Fruit fly (Drosophila melanogaster) whole organism, embryonic: ENCODE data around the gene Cul2.

Experiments used
- Abd-B ChIP-seq: fragments of 200-800 bp; sonication (Bioruptor generic); optimal IDR thresholded peaks from 2 replicates; lab custom pipeline; 2018; ENCODE audit warnings: missing biosample characterization, mild to moderate bottlenecking, missing genetic modification characterization, moderate library complexity
- BEAF-32 ChIP-seq: fragments of 200-800 bp; sonication (Bioruptor generic); optimal IDR thresholded peaks from 3 replicates; lab custom pipeline; 2017; ENCODE audit warnings: missing biosample characterization, missing genetic modification characterization, mild to moderate bottlenecking, moderate library complexity, missing genetic modification reagents
- CG10209 ChIP-seq: fragments of 200-800 bp; sonication (Bioruptor generic); optimal IDR thresholded peaks from 3 replicates; lab custom pipeline; 2017; ENCODE audit warnings: missing biosample characterization, mild to moderate bottlenecking, missing genetic modification characterization, missing genetic modification reagents
- CG10321 ChIP-seq: fragments of 200-800 bp; sonication (Bioruptor generic); IDR thresholded peaks from 2 replicates; pipeline ENCODE4 v1.3.6; 2022; ENCODE audit warnings: missing biosample characterization, missing genetic modification characterization
- CG11723 ChIP-seq: fragments of 200-800 bp; sonication (Bioruptor generic); optimal IDR thresholded peaks from 2 replicates; lab custom pipeline; 2017; ENCODE audit warnings: missing biosample characterization, mild to moderate bottlenecking, missing genetic modification characterization
- CG13624 ChIP-seq: fragments of 200-800 bp; sonication (Bioruptor generic); optimal IDR thresholded peaks from 2 replicates; lab custom pipeline; 2016; ENCODE audit warnings: missing biosample characterization, missing genetic modification characterization
- CG16813 ChIP-seq: fragments of 200-800 bp; sonication (Bioruptor generic); IDR thresholded peaks from 3 replicates; pipeline ENCODE4 v1.3.6; 2022; ENCODE audit warnings: missing biosample characterization, missing genetic modification characterization; ENCODE audit not compliant: partially characterized antibody
- CG17385 ChIP-seq: fragments of 200-800 bp; sonication (Bioruptor generic); optimal IDR thresholded peaks from 3 replicates; lab custom pipeline; 2018; ENCODE audit warnings: missing biosample characterization, mild to moderate bottlenecking, missing genetic modification characterization
- CG18764 ChIP-seq: fragments of 200-800 bp; sonication (Bioruptor generic); optimal IDR thresholded peaks from 3 replicates; lab custom pipeline; 2016; ENCODE audit warnings: missing biosample characterization, missing genetic modification characterization
- CG2199 ChIP-seq: fragments of 200-800 bp; sonication (Bioruptor generic); IDR thresholded peaks from 3 replicates; pipeline ENCODE4 v1.3.6; 2022; ENCODE audit warnings: missing biosample characterization, missing genetic modification characterization
- CG2712 ChIP-seq: fragments of 200-800 bp; optimal IDR thresholded peaks from 3 replicates; lab custom pipeline; 2019; ENCODE audit warnings: missing biosample characterization, mild to moderate bottlenecking, missing genetic modification characterization, moderate library complexity
- CG3407 ChIP-seq: fragments of 200-800 bp; sonication (Bioruptor generic); optimal IDR thresholded peaks from 2 replicates; lab custom pipeline; 2018; ENCODE audit warnings: missing biosample characterization, mild to moderate bottlenecking, missing genetic modification characterization
- CG42726 ChIP-seq: fragments of 200-800 bp; sonication (Bioruptor generic); IDR thresholded peaks from 2 replicates; pipeline ENCODE4 v1.3.6; 2022; ENCODE audit warnings: missing biosample characterization, missing genetic modification characterization; ENCODE audit not compliant: partially characterized antibody
- CG4360 ChIP-seq: fragments of 200-800 bp; sonication (Bioruptor generic); IDR thresholded peaks from 2 replicates; pipeline ENCODE4 v1.3.6; 2022; ENCODE audit warnings: missing biosample characterization, missing genetic modification characterization
- CG4404 ChIP-seq: fragments of 200-800 bp; sonication (Bioruptor generic); IDR thresholded peaks from 2 replicates; pipeline ENCODE4 v1.3.6; 2022; ENCODE audit warnings: missing biosample characterization, missing genetic modification characterization
- CG5953 ChIP-seq: fragments of 200-800 bp; sonication (Bioruptor generic); IDR thresholded peaks from 2 replicates; pipeline ENCODE4 v1.3.6; 2022; ENCODE audit warnings: missing biosample characterization, missing genetic modification characterization
- CG6765 ChIP-seq: fragments of 200-800 bp; sonication (Bioruptor generic); optimal IDR thresholded peaks from 3 replicates; lab custom pipeline; 2017; ENCODE audit warnings: missing biosample characterization, mild to moderate bottlenecking, missing genetic modification characterization
- CG8388 ChIP-seq: fragments of 200-800 bp; sonication (Bioruptor generic); optimal IDR thresholded peaks from 2 replicates; lab custom pipeline; 2019; ENCODE audit warnings: missing biosample characterization, mild to moderate bottlenecking, missing genetic modification characterization, moderate library complexity
- Deaf1 ChIP-seq: fragments of 200-800 bp; optimal IDR thresholded peaks from 3 replicates; lab custom pipeline; 2019; ENCODE audit warnings: missing biosample characterization, mild to moderate bottlenecking, missing genetic modification characterization, moderate library complexity
- Dfd ChIP-seq, 2 experiments: fragments of >200 bp; optimal IDR thresholded peaks; 2 replicates each; lab custom pipeline; 2017; ENCODE audit warnings: missing biosample characterization in 2 of 2, missing genetic modification characterization in 2 of 2
- Dip3 ChIP-seq: fragments of 200-800 bp; sonication (Bioruptor generic); optimal IDR thresholded peaks from 3 replicates; lab custom pipeline; 2016; ENCODE audit warnings: missing biosample characterization, missing genetic modification characterization
- Dll ChIP-seq: fragments of 200-800 bp; sonication (Bioruptor generic); IDR thresholded peaks from 4 replicates; pipeline ENCODE4 v1.3.6; 2022; ENCODE audit warnings: missing biosample characterization, missing genetic modification characterization; ENCODE audit not compliant: partially characterized antibody
- Fer1 ChIP-seq: fragments of 200-800 bp; sonication (Bioruptor generic); optimal IDR thresholded peaks from 2 replicates; lab custom pipeline; 2017; ENCODE audit warnings: missing biosample characterization, mild to moderate bottlenecking, missing genetic modification characterization
- Hmr ChIP-seq: fragments of 200-800 bp; sonication (Bioruptor generic); optimal IDR thresholded peaks from 3 replicates; lab custom pipeline; 2017; ENCODE audit warnings: mild to moderate bottlenecking, missing biosample characterization, missing genetic modification reagents, missing genetic modification characterization
- Hr78 ChIP-seq, 2 experiments: fragments of 200-800 bp in 1 of 2; fragments of >200 bp in 1 of 2; sonication (Bioruptor generic) in 1 of 2; optimal IDR thresholded peaks; 2 replicates each; lab custom pipeline; 2017 to 2019; ENCODE audit warnings: missing biosample characterization in 2 of 2, missing genetic modification characterization in 2 of 2, mild to moderate bottlenecking in 1 of 2, moderate library complexity in 1 of 2
- NfI ChIP-seq: fragments of 200-800 bp; sonication (Bioruptor generic); optimal IDR thresholded peaks from 3 replicates; lab custom pipeline; 2018; ENCODE audit warnings: missing biosample characterization, mild to moderate bottlenecking, missing genetic modification characterization, moderate library complexity
- Optix ChIP-seq: fragments of 200-800 bp; sonication (Bioruptor generic); IDR thresholded peaks from 3 replicates; pipeline ENCODE4 v1.3.6; 2022; ENCODE audit warnings: missing biosample characterization, missing genetic modification characterization
- Pdp1 ChIP-seq, 2 experiments: fragments of 200-800 bp; sonication (Bioruptor generic); optimal IDR thresholded peaks; 3 replicates each; lab custom pipeline; 2016; ENCODE audit warnings: missing biosample characterization in 2 of 2, missing genetic modification characterization in 2 of 2, mild to moderate bottlenecking in 1 of 2, moderate library complexity in 1 of 2
- Ravus ChIP-seq: fragments of 200-800 bp; sonication (Bioruptor generic); IDR thresholded peaks from 2 replicates; pipeline ENCODE4 v1.3.6; 2022; ENCODE audit warnings: missing biosample characterization, missing genetic modification characterization
- Rx ChIP-seq: fragments of 200-800 bp; sonication (Bioruptor generic); IDR thresholded peaks from 2 replicates; pipeline ENCODE4 v1.3.6; 2022; ENCODE audit warnings: missing biosample characterization, missing genetic modification characterization
- Sry-δ ChIP-seq: fragments of 200-800 bp; sonication (Bioruptor generic); optimal IDR thresholded peaks from 2 replicates; lab custom pipeline; 2016; ENCODE audit warnings: missing biosample characterization, missing genetic modification characterization
- cato ChIP-seq: fragments of 200-800 bp; sonication (Bioruptor generic); optimal IDR thresholded peaks from 2 replicates; lab custom pipeline; 2016; ENCODE audit warnings: missing biosample characterization, missing genetic modification characterization, borderline replicate concordance
- crc ChIP-seq: fragments of 200-800 bp; sonication (Bioruptor generic); optimal IDR thresholded peaks from 2 replicates; lab custom pipeline; 2016; ENCODE audit warnings: missing biosample characterization, missing genetic modification characterization
- disco-r ChIP-seq: fragments of 200-800 bp; sonication (Bioruptor generic); optimal IDR thresholded peaks from 2 replicates; lab custom pipeline; 2016; ENCODE audit warnings: missing biosample characterization, missing genetic modification characterization
- dysf ChIP-seq: fragments of 200-800 bp; sonication (Bioruptor generic); IDR thresholded peaks from 3 replicates; pipeline ENCODE4 v1.3.6; 2022; ENCODE audit warnings: missing biosample characterization, missing genetic modification characterization
- exex ChIP-seq: fragments of 200-800 bp; sonication (Bioruptor generic); optimal IDR thresholded peaks from 4 replicates; lab custom pipeline; 2018; ENCODE audit warnings: missing biosample characterization, mild to moderate bottlenecking, missing genetic modification characterization, moderate library complexity
- gcm2 ChIP-seq: fragments of 200-800 bp; sonication (Bioruptor generic); optimal IDR thresholded peaks from 2 replicates; lab custom pipeline; 2016; ENCODE audit warnings: missing biosample characterization, missing genetic modification characterization
- klu ChIP-seq: fragments of 200-800 bp; sonication (Bioruptor generic); IDR thresholded peaks from 2 replicates; pipeline ENCODE4 v1.3.6; 2022; ENCODE audit warnings: missing biosample characterization, missing genetic modification characterization
- onecut ChIP-seq: fragments of 200-800 bp; sonication (Bioruptor generic); IDR thresholded peaks from 2 replicates; pipeline ENCODE4 v1.3.6; 2022; ENCODE audit warnings: missing biosample characterization, missing genetic modification characterization
- peb ChIP-seq: fragments of 200-800 bp; sonication (Bioruptor generic); IDR thresholded peaks from 2 replicates; pipeline ENCODE4 v1.3.6; 2022; ENCODE audit warnings: missing biosample characterization, missing genetic modification characterization
- pzg ChIP-seq: fragments of 200-800 bp; sonication (Bioruptor generic); optimal IDR thresholded peaks from 3 replicates; lab custom pipeline; 2018; ENCODE audit warnings: missing biosample characterization, mild to moderate bottlenecking, missing genetic modification characterization, moderate library complexity
- schlank ChIP-seq: fragments of 200-800 bp; sonication (Bioruptor generic); optimal IDR thresholded peaks from 2 replicates; lab custom pipeline; 2018; ENCODE audit warnings: missing biosample characterization, mild to moderate bottlenecking, missing genetic modification characterization
- seq ChIP-seq: fragments of 200-800 bp; sonication (Bioruptor generic); IDR thresholded peaks from 2 replicates; pipeline ENCODE4 v1.3.6; 2022; ENCODE audit warnings: missing biosample characterization, missing genetic modification characterization
- slp2 ChIP-seq: fragments of 200-800 bp; sonication (Bioruptor generic); optimal IDR thresholded peaks from 2 replicates; lab custom pipeline; 2016; ENCODE audit warnings: missing biosample characterization, missing genetic modification characterization
- sug ChIP-seq: fragments of 200-800 bp; optimal IDR thresholded peaks from 2 replicates; lab custom pipeline; 2019; ENCODE audit warnings: missing biosample characterization, mild to moderate bottlenecking, missing genetic modification characterization, moderate library complexity
- trem ChIP-seq: fragments of 200-800 bp; optimal IDR thresholded peaks from 3 replicates; lab custom pipeline; 2019; ENCODE audit warnings: missing biosample characterization, mild to moderate bottlenecking, missing genetic modification characterization, moderate library complexity
- z ChIP-seq: fragments of 200-800 bp; sonication (Bioruptor generic); IDR thresholded peaks from 3 replicates; pipeline ENCODE4 v1.3.6; 2022; ENCODE audit warnings: missing biosample characterization, missing genetic modification characterization

Cul2 gene

DNA sequence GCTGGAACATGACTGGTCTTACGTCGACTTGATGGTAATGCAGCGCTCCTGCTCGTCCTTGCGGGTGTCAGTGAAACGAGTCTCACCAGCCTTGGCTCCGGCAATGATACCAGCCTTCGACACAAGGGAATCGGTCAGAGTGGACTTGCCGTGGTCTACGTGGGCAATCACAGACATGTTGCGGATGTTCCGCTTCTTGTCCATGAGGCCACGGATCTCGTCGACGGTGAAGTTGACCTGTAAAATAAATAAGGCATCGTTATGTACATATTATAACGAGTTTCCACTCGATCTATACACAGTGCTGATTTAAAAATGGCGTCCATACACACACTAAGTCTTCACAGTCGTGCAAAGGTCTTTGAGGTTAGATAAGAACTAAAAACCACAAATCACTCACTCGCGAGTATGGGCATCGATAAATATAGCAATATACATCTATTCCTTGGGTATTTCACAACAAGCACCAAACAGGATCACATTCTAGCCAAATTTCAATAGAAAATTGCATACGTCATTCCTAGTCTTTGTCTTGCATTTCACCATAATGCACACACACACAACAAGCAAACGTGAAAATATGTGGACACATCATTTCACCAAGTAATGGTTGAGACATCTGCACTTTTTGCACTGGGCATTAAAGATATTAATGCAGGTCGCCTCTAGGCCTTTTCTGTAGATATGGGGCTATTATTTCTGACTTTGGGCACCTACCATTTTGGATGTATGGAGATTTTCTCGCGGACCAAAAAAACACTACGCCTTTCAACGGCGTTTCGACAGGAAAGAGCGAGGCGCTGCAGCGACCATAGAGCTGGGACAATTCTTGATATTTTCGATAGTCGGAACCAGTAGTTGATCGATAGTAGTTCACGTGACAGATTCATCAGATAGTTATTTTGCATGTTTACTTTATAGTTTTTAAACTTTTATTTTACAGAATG lies 23.1 kb downstream of the Cul2 start, which contains the start of gene eEF2 (continued):
- TF ChIP-seq CG17385 (GFP tag; lab: Kevin White, UChicago) (peak; percentile 82), dysf (GFP tag; lab: Robert Waterston, UW) (no peak), CG5953 (GFP tag; lab: Robert Waterston, UW) (peak; percentile 84), exex (tag; lab: Kevin White, UChicago) (peak; percentile 58), sug (peak; percentile 74), CG11723 (GFP tag; lab: Kevin White, UChicago) (peak; percentile 73), CG2199 (GFP tag; lab: Robert Waterston, UW) (peak; percentile 94; the same call in 2 of the 3 replicates), Hr78 (GFP tag; optimal IDR thresholded peaks at IDR 0.05; lab: Kevin White, UChicago) (peak in 1 of 2 experiments; percentile 28), Abd-B (GFP tag; lab: Kevin White, UChicago) (no peak), trem (peak; percentile 66), CG42726 (GFP tag; lab: Robert Waterston, UW) (peak; percentile 93), CG4360 (no peak), Rx (GFP tag; lab: Robert Waterston, UW) (no peak; the same call in 1 of the 2 replicates), BEAF-32 (GFP tag; lab: Kevin White, UChicago) (peak; percentile 91), NfI (GFP tag; lab: Kevin White, UChicago) (peak; percentile 91), z (GFP tag; lab: Robert Waterston, UW) (no peak), CG2712 (peak; percentile 74), Dfd (GFP tag; optimal IDR thresholded peaks at IDR 0.05; lab: Kevin White, UChicago) (no peak), Pdp1 (GFP tag; optimal IDR thresholded peaks at IDR 0.05; lab: Kevin White, UChicago) (peak; percentile 1 to 43), CG10209 (GFP tag; lab: Kevin White, UChicago) (peak; percentile 73), crc (GFP tag; lab: Kevin White, UChicago) (peak; percentile 53), CG6765 (GFP tag; lab: Kevin White, UChicago) (peak; percentile 83), Hmr (GFP tag; lab: Kevin White, UChicago) (peak; percentile 96), Dll (peak; percentile 92), CG3407 (peak; percentile 54), peb (GFP tag; lab: Robert Waterston, UW) (peak; percentile 56; the same call in 1 of the 2 replicates), CG18764 (GFP tag; lab: Kevin White, UChicago) (peak; percentile 30), cato (peak; percentile 40), pzg (peak; percentile 77), klu (GFP tag; lab: Robert Waterston, UW) (0 out of 2 replicates have a peak, but pooled peaks have one; percentile 11), Optix (GFP tag; lab: Robert Waterston, UW) (no peak; the same call in 2 of the 3 replicates), gcm2 (GFP tag; lab: Kevin White, UChicago) (peak; percentile 70), CG4404 (GFP tag; lab: Robert Waterston, UW) (no peak), CG13624 (GFP tag; lab: Kevin White, UChicago) (peak; percentile 78), Deaf1 (tag; lab: Kevin White, UChicago) (peak; percentile 43), schlank (tag; lab: Kevin White, UChicago) (peak; percentile 84), Sry-δ (GFP tag; lab: Kevin White, UChicago) (peak; percentile 94), Dip3 (GFP tag; lab: Kevin White, UChicago) (peak; percentile 61), onecut (GFP tag; lab: Robert Waterston, UW) (peak; percentile 83), disco-r (GFP tag; lab: Kevin White, UChicago) (peak; percentile 80), CG10321 (GFP tag; lab: Robert Waterston, UW) (peak; percentile 69), seq (GFP tag; lab: Robert Waterston, UW) (peak; percentile 68), Ravus (GFP tag; lab: Robert Waterston, UW) (no peak; the same call in 1 of the 2 replicates), CG8388 (GFP tag; lab: Kevin White, UChicago) (peak; percentile 61), CG16813 (GFP tag; lab: Robert Waterston, UW) (peak; percentile 93), slp2 (GFP tag; lab: Kevin White, UChicago) (peak; percentile 33), Fer1 (GFP tag; lab: Kevin White, UChicago) (peak; percentile 83)
